Worm (Caenorhabditis elegans) whole organism, mixed stage, embryonic: ENCODE data around the gene C06C6.8.

Experiments used
- bed-3 ChIP-seq: fragments of 200-800 bp; sonication (Bioruptor generic); optimal IDR thresholded peaks from 3 replicates; lab custom pipeline; 2018; ENCODE audit warnings: mild to moderate bottlenecking, missing genetic modification characterization, moderate library complexity, missing compliant biosample characterization
- blmp-1 ChIP-seq: fragments of 150-350 bp; optimal IDR thresholded peaks from 2 replicates; lab custom pipeline; 2014; ENCODE audit warnings: missing biosample characterization, missing genetic modification characterization
- ceh-39 ChIP-seq: fragments of 150-350 bp; optimal IDR thresholded peaks from 2 replicates; lab custom pipeline; 2014; ENCODE audit warnings: missing biosample characterization, missing genetic modification characterization
- ceh-43 ChIP-seq: fragments of 200-800 bp; sonication (Bioruptor generic); optimal IDR thresholded peaks from 2 replicates; lab custom pipeline; 2018; ENCODE audit warnings: mild to moderate bottlenecking, missing genetic modification characterization, moderate library complexity, missing compliant biosample characterization
- ceh-83 ChIP-seq: fragments of 200-800 bp; sonication (Bioruptor generic); optimal IDR thresholded peaks from 2 replicates; lab custom pipeline; 2018; ENCODE audit warnings: mild to moderate bottlenecking, missing genetic modification characterization, missing compliant biosample characterization
- lin-13 ChIP-seq: fragments of 150-350 bp; optimal IDR thresholded peaks from 2 replicates; lab custom pipeline; 2014; ENCODE audit warnings: missing biosample characterization, missing genetic modification characterization
- lin-32 ChIP-seq: fragments of 200-800 bp; sonication (Bioruptor generic); optimal IDR thresholded peaks from 2 replicates; lab custom pipeline; 2018; ENCODE audit warnings: mild to moderate bottlenecking, missing genetic modification characterization, missing compliant biosample characterization
- nhr-237 ChIP-seq: fragments of 150-350 bp; optimal IDR thresholded peaks from 2 replicates; lab custom pipeline; 2014; ENCODE audit warnings: missing biosample characterization, missing genetic modification characterization
- tbx-8 ChIP-seq: fragments of 200-800 bp; sonication (Bioruptor generic); optimal IDR thresholded peaks from 2 replicates; lab custom pipeline; 2018; ENCODE audit warnings: mild to moderate bottlenecking, missing genetic modification characterization, moderate library complexity, missing compliant biosample characterization
- unc-39 ChIP-seq: fragments of 150-350 bp; optimal IDR thresholded peaks from 2 replicates; lab custom pipeline; 2014; ENCODE audit warnings: missing biosample characterization, missing genetic modification characterization
- unc-62 ChIP-seq: fragments of 150-350 bp; optimal IDR thresholded peaks from 2 replicates; lab custom pipeline; 2014; ENCODE audit warnings: missing biosample characterization, missing genetic modification reagents, missing genetic modification characterization

DNA sequence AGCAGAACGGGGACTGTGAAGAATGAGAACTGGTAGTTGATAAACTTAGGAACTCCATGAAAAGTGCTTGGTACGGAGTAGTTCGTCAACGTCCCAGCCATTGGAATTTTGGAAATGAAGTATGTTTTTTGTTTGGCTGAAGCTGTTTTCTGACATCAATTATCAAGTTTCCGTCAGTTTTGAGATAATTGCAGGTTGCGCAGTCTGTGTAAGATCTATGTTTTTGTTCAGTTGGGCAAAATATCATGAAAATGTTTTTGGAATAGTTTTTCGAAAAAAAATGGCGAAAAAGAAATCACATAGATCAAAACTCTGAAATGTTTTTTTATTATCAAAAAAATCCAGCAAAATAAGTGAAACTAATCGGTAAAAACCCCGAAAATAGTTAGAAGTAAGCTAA lies 22.1 kb upstream of the C06C6.8 start, which contains the start of gene sru-22:
- TF ChIP-seq ceh-43, result no peak
- TF ChIP-seq ceh-39 (tag; lab: Kevin White, UChicago), result no peak
- no peak for TF ChIP-seq unc-62
- no peak for TF ChIP-seq ceh-83 (GFP tag; lab: Kevin White, UChicago)
- TF ChIP-seq blmp-1 (tag; lab: Kevin White, UChicago), result no peak
- TF ChIP-seq nhr-237 (tag; lab: Kevin White, UChicago), result no peak
- no peak for TF ChIP-seq lin-13 (tag; lab: Kevin White, UChicago)
- no peak for TF ChIP-seq bed-3
- no peak for TF ChIP-seq unc-39
- no peak for TF ChIP-seq tbx-8 (GFP tag; lab: Kevin White, UChicago)
- no peak for TF ChIP-seq lin-32 (GFP tag; lab: Kevin White, UChicago)
